Worm (Caenorhabditis elegans) whole organism, L1 larva: ENCODE data around the gene C53C7.3.

ENCODE experiments used
- C04F5.9 ChIP-seq: sonication (generic microtip); optimal IDR thresholded peaks from 2 replicates; lab custom pipeline; 2016; ENCODE audit warnings: missing genetic modification characterization, missing compliant biosample characterization
- C34B4.2 ChIP-seq: sonication (generic microtip); optimal IDR thresholded peaks from 2 replicates; lab custom pipeline; 2017; ENCODE audit warnings: mild to moderate bottlenecking, missing genetic modification characterization, missing compliant biosample characterization
- F16B12.6 ChIP-seq: fragments of 150-350 bp; optimal IDR thresholded peaks from 2 replicates; lab custom pipeline; 2014; ENCODE audit warnings: missing biosample characterization, missing genetic modification characterization
- alr-1 ChIP-seq: fragments of 200-800 bp; sonication (Bioruptor generic); optimal IDR thresholded peaks from 2 replicates; lab custom pipeline; 2018; ENCODE audit warnings: borderline replicate concordance, mild to moderate bottlenecking, missing genetic modification characterization, missing compliant biosample characterization
- aly-2 ChIP-seq: fragments of 150-350 bp; optimal IDR thresholded peaks from 2 replicates; lab custom pipeline; 2014; ENCODE audit warnings: missing biosample characterization, missing genetic modification characterization
- ama-1 ChIP-seq: fragments of 150-350 bp; optimal IDR thresholded peaks from 2 replicates; lab custom pipeline; 2014
- blmp-1 ChIP-seq: fragments of 150-350 bp; optimal IDR thresholded peaks from 2 replicates; lab custom pipeline; 2014; ENCODE audit warnings: missing biosample characterization, missing genetic modification characterization
- ceh-63 ChIP-seq: fragments of 200-800 bp; sonication (Bioruptor generic); optimal IDR thresholded peaks from 2 replicates; lab custom pipeline; 2018; ENCODE audit warnings: mild to moderate bottlenecking, missing genetic modification characterization, missing compliant biosample characterization
- ceh-8 ChIP-seq: fragments of 200-800 bp; sonication (Bioruptor generic); optimal IDR thresholded peaks from 2 replicates; lab custom pipeline; 2018; ENCODE audit warnings: mild to moderate bottlenecking, missing genetic modification characterization, moderate library complexity, missing compliant biosample characterization
- ceh-82 ChIP-seq, 3 experiments: fragments of 150-350 bp in 1 of 3; sonication (generic microtip) in 2 of 3; optimal IDR thresholded peaks; 2 replicates each; lab custom pipeline; 2014 to 2017; ENCODE audit warnings: missing biosample characterization in 3 of 3, missing genetic modification characterization in 3 of 3
- ceh-88 ChIP-seq: fragments of 200-800 bp; sonication (Bioruptor generic); IDR thresholded peaks from 2 replicates; pipeline ENCODE4 v1.3.6; 2022; ENCODE audit warnings: missing genetic modification characterization, missing compliant biosample characterization
- efl-1 ChIP-seq, 4 experiments: fragments of 150-350 bp; optimal IDR thresholded peaks in 3 of 4; peaks in 1 of 4; 1 replicate in 1 of 4; 2 replicates in 3 of 4; lab custom pipeline; 2014; ENCODE audit warnings: missing biosample characterization in 2 of 4, missing genetic modification characterization in 2 of 4, missing genetic modification reagents in 2 of 4
- efl-3 ChIP-seq: fragments of 200-800 bp; sonication (Bioruptor generic); optimal IDR thresholded peaks from 2 replicates; lab custom pipeline; 2018; ENCODE audit warnings: mild to moderate bottlenecking, missing genetic modification characterization, missing compliant biosample characterization
- elt-3 ChIP-seq, 6 experiments: fragments of 150-350 bp in 1 of 6; sonication (generic microtip); optimal IDR thresholded peaks; 2 replicates each; lab custom pipeline; 2017 to 2018; ENCODE audit warnings: missing biosample characterization in 6 of 6, missing genetic modification characterization in 6 of 6, inconsistent platforms in 1 of 6
- fkh-10 ChIP-seq: sonication (generic microtip); optimal IDR thresholded peaks from 2 replicates; lab custom pipeline; 2017; ENCODE audit warnings: missing biosample characterization, missing genetic modification reagents, missing genetic modification characterization
- grh-1 ChIP-seq: fragments of 200-800 bp; sonication (Bioruptor generic); IDR thresholded peaks from 2 replicates; pipeline ENCODE4 v1.3.6; 2022; ENCODE audit warnings: missing genetic modification reagents, missing genetic modification characterization, missing compliant biosample characterization
- hlh-4 ChIP-seq: sonication (generic microtip); optimal IDR thresholded peaks from 2 replicates; lab custom pipeline; 2016; ENCODE audit warnings: mild to moderate bottlenecking, missing genetic modification characterization, missing compliant biosample characterization
- irx-1 ChIP-seq: sonication (generic microtip); optimal IDR thresholded peaks from 2 replicates; lab custom pipeline; 2016; ENCODE audit warnings: missing genetic modification characterization, missing compliant biosample characterization
- isw-1 ChIP-seq: fragments of 200-800 bp; sonication (Bioruptor generic); IDR thresholded peaks from 2 replicates; pipeline ENCODE4 v1.3.6; 2022; ENCODE audit warnings: missing genetic modification characterization, missing compliant biosample characterization
- jun-1 ChIP-seq: fragments of 150-350 bp; optimal IDR thresholded peaks from 2 replicates; lab custom pipeline; 2014; ENCODE audit warnings: missing biosample characterization, missing genetic modification reagents, missing genetic modification characterization
- lin-14 ChIP-seq: fragments of 200-800 bp; sonication (Bioruptor generic); optimal IDR thresholded peaks from 2 replicates; lab custom pipeline; 2018; ENCODE audit warnings: mild to moderate bottlenecking, missing genetic modification characterization, moderate library complexity, missing compliant biosample characterization
- lin-39 ChIP-seq: fragments of 150-350 bp; optimal IDR thresholded peaks from 2 replicates; lab custom pipeline; 2014; ENCODE audit warnings: missing biosample characterization, missing genetic modification reagents, missing genetic modification characterization
- lir-3 ChIP-seq: sonication (generic microtip); optimal IDR thresholded peaks from 2 replicates; lab custom pipeline; 2016; ENCODE audit warnings: mild to moderate bottlenecking, missing genetic modification characterization, moderate library complexity, missing compliant biosample characterization; ENCODE audit not compliant: poor library complexity
- lsy-2 ChIP-seq, 2 experiments: fragments of 150-350 bp; optimal IDR thresholded peaks; 2 replicates each; lab custom pipeline; 2014; ENCODE audit warnings: missing biosample characterization in 2 of 2, missing genetic modification characterization in 2 of 2
- mab-9 ChIP-seq: fragments of 200-800 bp; sonication (Bioruptor generic); IDR thresholded peaks from 2 replicates; pipeline ENCODE4 v1.3.6; 2022; ENCODE audit warnings: missing genetic modification reagents, missing genetic modification characterization, missing compliant biosample characterization
- mdl-1 ChIP-seq, 2 experiments: fragments of 150-350 bp; optimal IDR thresholded peaks; 2 replicates each; lab custom pipeline; 2014 to 2017; ENCODE audit warnings: missing biosample characterization in 2 of 2, missing genetic modification characterization in 2 of 2, inconsistent platforms in 1 of 2
- nhr-19 ChIP-seq: fragments of 200-800 bp; sonication (Bioruptor generic); conservative IDR thresholded peaks from 2 replicates; pipeline ENCODE4 v1.3.6; 2022; ENCODE audit warnings: missing genetic modification characterization, missing compliant biosample characterization
- nhr-20 ChIP-seq: sonication (generic microtip); optimal IDR thresholded peaks from 2 replicates; lab custom pipeline; 2016; ENCODE audit warnings: mild to moderate bottlenecking, missing genetic modification characterization, missing compliant biosample characterization
- nhr-47 ChIP-seq: sonication (generic microtip); optimal IDR thresholded peaks from 2 replicates; lab custom pipeline; 2016; ENCODE audit warnings: mild to moderate bottlenecking, missing genetic modification characterization, moderate library complexity, missing compliant biosample characterization
- nhr-85 ChIP-seq: sonication (generic microtip); peaks from one replicate; lab custom pipeline; 2016; ENCODE audit warnings: missing genetic modification characterization, inconsistent platforms, missing compliant biosample characterization
- nhr-90 ChIP-seq: sonication (generic microtip); optimal IDR thresholded peaks from 2 replicates; lab custom pipeline; 2016; ENCODE audit warnings: mild to moderate bottlenecking, missing genetic modification characterization, missing compliant biosample characterization; ENCODE audit not compliant: poor library complexity
- pag-3 ChIP-seq: sonication (generic microtip); optimal IDR thresholded peaks from 2 replicates; lab custom pipeline; 2017; ENCODE audit warnings: missing genetic modification characterization, mild to moderate bottlenecking, missing compliant biosample characterization, antibody characterized with exemption, borderline replicate concordance; ENCODE audit not compliant: insufficient read depth
- pqm-1 ChIP-seq: sonication (generic microtip); optimal IDR thresholded peaks from 3 replicates; lab custom pipeline; 2017; ENCODE audit warnings: missing biosample characterization, missing genetic modification characterization
- rnt-1 ChIP-seq: sonication (generic microtip); optimal IDR thresholded peaks from 2 replicates; lab custom pipeline; 2016; ENCODE audit warnings: mild to moderate bottlenecking, missing genetic modification characterization, moderate library complexity, missing compliant biosample characterization
- skn-1 ChIP-seq: fragments of 150-350 bp; optimal IDR thresholded peaks from 2 replicates; lab custom pipeline; 2014; ENCODE audit warnings: missing biosample characterization, missing genetic modification characterization
- snpc-4 ChIP-seq: fragments of 150-350 bp; optimal IDR thresholded peaks from 2 replicates; lab custom pipeline; 2014; ENCODE audit warnings: missing biosample characterization, missing genetic modification characterization
- snu-23 ChIP-seq: sonication (generic microtip); optimal IDR thresholded peaks from 2 replicates; lab custom pipeline; 2016; ENCODE audit warnings: missing genetic modification characterization, missing compliant biosample characterization
- sptf-1 ChIP-seq: fragments of 150-350 bp; optimal IDR thresholded peaks from 2 replicates; lab custom pipeline; 2014; ENCODE audit warnings: missing biosample characterization, missing genetic modification characterization
- sup-37 ChIP-seq: fragments of 200-800 bp; sonication (Bioruptor generic); optimal IDR thresholded peaks from 2 replicates; lab custom pipeline; 2018; ENCODE audit warnings: mild to moderate bottlenecking, missing genetic modification characterization, missing compliant biosample characterization
- unc-130 ChIP-seq: fragments of 150-350 bp; optimal IDR thresholded peaks from 2 replicates; lab custom pipeline; 2017; ENCODE audit warnings: missing biosample characterization, missing genetic modification characterization, inconsistent platforms
- unc-62 ChIP-seq: fragments of 150-350 bp; optimal IDR thresholded peaks from 2 replicates; lab custom pipeline; 2014; ENCODE audit warnings: missing biosample characterization, missing genetic modification reagents, missing genetic modification characterization
- unc-86 ChIP-seq: sonication (generic microtip); optimal IDR thresholded peaks from 2 replicates; lab custom pipeline; 2016; ENCODE audit warnings: missing genetic modification characterization, missing compliant biosample characterization
- xbp-1 ChIP-seq: sonication (generic microtip); optimal IDR thresholded peaks from 2 replicates; lab custom pipeline; 2016; ENCODE audit warnings: missing genetic modification characterization, missing compliant biosample characterization
- zag-1 ChIP-seq: fragments of 150-350 bp; optimal IDR thresholded peaks from 2 replicates; lab custom pipeline; 2014; ENCODE audit warnings: missing biosample characterization, missing genetic modification characterization
- ztf-11 ChIP-seq, 2 experiments: sonication (generic microtip); optimal IDR thresholded peaks; 2 replicates each; lab custom pipeline; 2016 to 2017; ENCODE audit warnings: missing genetic modification characterization in 2 of 2, missing biosample characterization in 1 of 2, missing compliant biosample characterization in 1 of 2

The C53C7.3 gene

ce11 chrX:13007857-13008813 lies 40.2 kb upstream of the C53C7.3 start, which contains the start of gene nhr-25 (continued):
- TF ChIP-seq F16B12.6 (tag; lab: Kevin White, UChicago) (no peak), nhr-20 (peak; percentile 73), mdl-1 (tag; optimal IDR thresholded peaks at IDR 0.05; lab: Kevin White, UChicago) (peak in 1 of 2 experiments; percentile 18), sup-37 (GFP tag; lab: Kevin White, UChicago) (no peak), hlh-4 (tag; lab: Kevin White, UChicago) (no peak), rnt-1 (tag; lab: Kevin White, UChicago) (no peak), lin-14 (peak; percentile 84), nhr-90 (peak; percentile 55), elt-3 (tag; optimal IDR thresholded peaks at IDR 0.05; lab: Kevin White, UChicago) (peak in 3 of 6 experiments; percentile 20 to 42 (median 22)), zag-1 (tag; lab: Kevin White, UChicago) (no peak), lsy-2 (tag; optimal IDR thresholded peaks at IDR 0.05; lab: Kevin White, UChicago) (peak in 1 of 2 experiments; percentile 13), nhr-19 (GFP tag; lab: Robert Waterston, UW) (peak; percentile 22; the same call in 1 of the 2 replicates), snpc-4 (tag; lab: Kevin White, UChicago) (no peak), lir-3 (no peak), sptf-1 (tag; lab: Kevin White, UChicago) (no peak), unc-86 (no peak), ama-1 (lab: Kevin White, UChicago) (no peak), efl-1 (optimal IDR thresholded peaks at IDR 0.05; lab: Kevin White, UChicago) (no peak), efl-1 (GFP tag; optimal IDR thresholded peaks at IDR 0.05 in 1 of 2; lab: Kevin White, UChicago) (peak in 1 of 2 experiments; percentile 51), pag-3 (peak; percentile 21), unc-130 (tag; lab: Kevin White, UChicago) (no peak), lin-39 (no peak), ztf-11 (tag; optimal IDR thresholded peaks at IDR 0.05; lab: Kevin White, UChicago) (no peak), blmp-1 (peak; percentile 88), skn-1 (tag; lab: Kevin White, UChicago) (no peak), ceh-8 (GFP tag; lab: Kevin White, UChicago) (no peak), xbp-1 (tag; lab: Kevin White, UChicago) (no peak), jun-1 (no peak), unc-62 (GFP tag; lab: Kevin White, UChicago) (no peak), pqm-1 (tag; lab: Kevin White, UChicago) (no peak), ceh-82 (tag; optimal IDR thresholded peaks at IDR 0.05; lab: Kevin White, UChicago) (no peak), aly-2 (tag; lab: Kevin White, UChicago) (no peak), ceh-88 (GFP tag; lab: Robert Waterston, UW) (no peak), fkh-10 (no peak), C04F5.9 (tag; lab: Kevin White, UChicago) (no peak), mab-9 (no peak), snu-23 (GFP tag; lab: Kevin White, UChicago) (peak; percentile 63), irx-1 (tag; lab: Kevin White, UChicago) (peak; percentile 17), C34B4.2 (tag; lab: Kevin White, UChicago) (no peak), ceh-63 (no peak), nhr-47 (tag; lab: Kevin White, UChicago) (peak; percentile 43)

DNA sequence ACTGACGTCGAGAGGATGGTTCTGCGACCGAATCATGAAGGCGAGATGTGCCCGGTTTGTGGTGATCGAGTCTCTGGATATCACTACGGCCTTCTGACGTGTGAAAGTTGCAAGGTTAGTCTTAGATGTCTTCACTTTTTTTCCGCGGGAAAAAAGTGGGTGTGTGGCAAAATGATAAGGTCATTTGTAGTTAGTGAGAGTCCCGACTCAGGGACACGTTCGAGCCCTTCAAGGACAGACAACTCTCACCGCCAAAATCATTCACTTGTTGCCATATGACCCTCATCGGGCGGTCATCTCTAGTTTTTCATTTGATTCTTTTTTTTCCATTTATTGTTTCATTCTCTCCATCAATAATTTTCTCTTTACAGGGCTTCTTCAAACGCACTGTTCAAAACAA lies 39.5 kb upstream of the C53C7.3 start:
- TF ChIP-seq isw-1 (GFP tag; lab: Robert Waterston, UW) (no peak), snu-23 (GFP tag; lab: Kevin White, UChicago) (peak; percentile 19), alr-1 (tag; lab: Kevin White, UChicago) (no peak), nhr-85 (peak; percentile 88), blmp-1 (peak; percentile 98), lin-14 (peak; percentile 85), pag-3 (no peak), grh-1 (GFP tag; lab: Robert Waterston, UW) (0 out of 2 replicates have a peak, but pooled peaks have one; percentile 31), nhr-20 (peak; percentile 46), efl-1 (optimal IDR thresholded peaks at IDR 0.05; lab: Kevin White, UChicago) (no peak), efl-1 (GFP tag; optimal IDR thresholded peaks at IDR 0.05 in 1 of 2; lab: Kevin White, UChicago) (peak in 1 of 2 experiments; percentile 38), elt-3 (tag; optimal IDR thresholded peaks at IDR 0.05; lab: Kevin White, UChicago) (peak in 3 of 6 experiments; percentile 10 to 62 (median 14)), efl-3 (no peak)
